Worm (Caenorhabditis elegans): Measurements from ENCODE around the gene ragc-1.

ragc-1 gene

DNA sequence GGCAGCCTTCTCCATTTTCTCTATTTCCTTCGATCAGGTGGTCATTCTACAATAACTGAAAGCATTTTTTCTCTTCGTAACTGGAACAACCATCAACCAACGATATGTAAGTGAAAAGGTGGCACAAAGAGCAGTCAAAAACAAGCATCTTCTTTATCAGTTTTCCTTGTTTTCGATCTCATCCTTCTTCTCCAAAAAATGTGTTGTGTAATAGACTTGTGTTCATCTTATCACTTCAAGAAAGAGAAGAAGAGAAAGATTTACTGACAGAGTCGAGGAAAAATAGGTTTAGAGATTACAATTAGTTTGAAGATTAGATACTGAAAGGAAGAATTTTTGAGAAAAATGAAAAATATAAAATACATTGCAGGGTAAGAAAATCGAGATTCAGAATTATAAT lies 40.6 kb upstream of the ragc-1 start:
- no peak for TF ChIP-seq T23F11.4 (GFP tag; optimal IDR thresholded peaks at IDR 0.05)
- peak; percentile 17 for TF ChIP-seq elt-2 (tag; optimal IDR thresholded peaks at IDR 0.05)

DNA sequence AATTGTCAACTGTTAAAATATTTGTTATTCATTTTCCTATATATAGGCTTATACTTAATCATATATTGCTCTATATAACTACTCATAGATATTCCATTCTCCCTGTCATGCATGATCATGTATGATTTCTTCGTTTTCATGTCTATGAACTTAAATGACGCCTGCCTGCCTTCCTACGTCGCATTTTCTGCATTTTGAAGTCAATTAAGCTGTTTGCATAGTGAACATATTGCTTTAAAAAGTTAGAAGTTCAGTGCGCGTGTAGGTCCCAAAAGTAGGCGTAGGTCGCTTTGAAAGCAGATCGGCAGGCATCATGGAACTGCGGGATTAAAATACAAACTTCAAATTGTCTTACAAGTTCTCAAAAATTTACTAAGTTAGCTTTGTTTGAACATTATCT lies 40.0 kb upstream of the ragc-1 start:
- TF ChIP-seq K02D7.2 (tag; optimal IDR thresholded peaks at IDR 0.05) (no peak), hlh-15 (tag; optimal IDR thresholded peaks at IDR 0.05) (no peak)

DNA sequence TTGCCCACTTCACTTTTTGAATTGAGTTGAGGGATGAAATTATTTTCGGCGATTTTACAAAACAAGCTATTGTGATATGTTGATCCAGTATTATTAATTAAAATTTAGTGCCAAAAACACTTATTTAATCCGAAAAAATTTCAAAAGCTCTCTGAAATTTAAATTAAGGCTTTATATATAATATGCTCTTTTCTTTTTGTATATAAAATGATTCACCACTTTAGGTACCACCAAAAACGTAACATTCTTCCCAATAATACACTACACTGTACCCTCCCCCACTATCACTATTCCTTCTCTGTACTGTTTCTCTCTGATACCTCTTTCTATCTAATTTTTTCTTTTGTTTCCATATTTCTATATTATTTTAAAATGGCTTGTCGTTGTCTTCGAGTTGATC lies 39.1 kb upstream of the ragc-1 start, which contains the start of gene prx-2:
Gene prx-2, plus strand, starts transcription at position 301 of the 400 bp plus-strand sequence.
- TF ChIP-seq nhr-11 (tag; optimal IDR thresholded peaks at IDR 0.05) (no peak), pha-4 (tag; optimal IDR thresholded peaks at IDR 0.05) (no peak), hlh-8 (tag; optimal IDR thresholded peaks at IDR 0.05) (no peak), ama-1 (optimal IDR thresholded peaks at IDR 0.05) (no peak), nfya-1 (tag; optimal IDR thresholded peaks at IDR 0.05) (no peak), ttx-3 (tag; optimal IDR thresholded peaks at IDR 0.05) (no peak), pat-9 (tag; optimal IDR thresholded peaks at IDR 0.05) (no peak), sox-4 (tag; optimal IDR thresholded peaks at IDR 0.05) (no peak), sdc-2 (tag; optimal IDR thresholded peaks at IDR 0.05) (no peak), odd-2 (tag; optimal IDR thresholded peaks at IDR 0.05) (no peak), C38D4.7 (GFP tag; optimal IDR thresholded peaks at IDR 0.05) (no peak), unc-55 (GFP tag; optimal IDR thresholded peaks at IDR 0.05) (no peak), fkh-10 (GFP tag; optimal IDR thresholded peaks at IDR 0.05) (no peak), madf-2 (tag; optimal IDR thresholded peaks at IDR 0.05) (no peak)

DNA sequence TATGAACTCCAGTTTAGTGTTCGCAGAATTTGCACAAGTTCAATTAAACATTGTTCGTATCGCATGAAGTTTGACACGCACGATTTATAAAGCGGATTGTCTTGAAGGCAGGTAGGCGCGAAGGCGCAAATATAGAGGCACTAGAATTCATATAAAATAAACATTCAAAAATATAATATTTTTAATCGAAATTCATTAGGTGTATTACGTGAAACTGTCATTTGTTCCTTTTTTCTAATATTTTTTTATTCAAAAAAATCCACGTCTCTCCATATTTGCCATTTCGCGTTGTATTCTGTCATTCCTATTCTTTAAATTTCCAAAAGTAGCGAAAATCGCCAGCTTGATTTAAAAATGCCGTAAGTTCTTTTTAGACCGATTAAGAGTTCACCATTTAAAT lies 37.1 kb upstream of the ragc-1 start, which contains the start of gene ZK809.1:
Gene ZK809.1, plus strand, starts transcription at position 301 of the 400 bp plus-strand sequence.
- TF ChIP-seq ceh-31 (tag; optimal IDR thresholded peaks at IDR 0.05), result no peak
- TF ChIP-seq che-1 (tag; optimal IDR thresholded peaks at IDR 0.05), result no peak
- no peak for TF ChIP-seq ref-2 (tag; optimal IDR thresholded peaks at IDR 0.05)
- no peak for TF ChIP-seq tbx-7 (tag; optimal IDR thresholded peaks at IDR 0.05)
- TF ChIP-seq ama-1 (optimal IDR thresholded peaks at IDR 0.05), result no peak
- no peak for TF ChIP-seq ahr-1 (tag; optimal IDR thresholded peaks at IDR 0.05)
- TF ChIP-seq sdc-2 (tag; optimal IDR thresholded peaks at IDR 0.05), result no peak
- TF ChIP-seq nhr-11 (tag; optimal IDR thresholded peaks at IDR 0.05), result no peak
- no peak for TF ChIP-seq pax-1 (tag; optimal IDR thresholded peaks at IDR 0.05)
- no peak for TF ChIP-seq unc-55 (GFP tag; optimal IDR thresholded peaks at IDR 0.05)
- no peak for TF ChIP-seq pha-4 (tag; optimal IDR thresholded peaks at IDR 0.05)
- TF ChIP-seq elt-2 (tag; optimal IDR thresholded peaks at IDR 0.05), result no peak
- TF ChIP-seq ceh-19 (GFP tag; optimal IDR thresholded peaks at IDR 0.05), result no peak
- TF ChIP-seq ceh-2 (tag; optimal IDR thresholded peaks at IDR 0.05), result no peak
- TF ChIP-seq ceh-18 (tag; optimal IDR thresholded peaks at IDR 0.05), result no peak
- TF ChIP-seq nhr-232 (tag; optimal IDR thresholded peaks at IDR 0.05), result no peak
- no peak for TF ChIP-seq elt-4 (tag; optimal IDR thresholded peaks at IDR 0.05)
- TF ChIP-seq K02D7.2 (tag; optimal IDR thresholded peaks at IDR 0.05), result no peak
- TF ChIP-seq F13H6.1 (tag; optimal IDR thresholded peaks at IDR 0.05), result no peak
- TF ChIP-seq rnt-1 (tag; optimal IDR thresholded peaks at IDR 0.05), result no peak

DNA sequence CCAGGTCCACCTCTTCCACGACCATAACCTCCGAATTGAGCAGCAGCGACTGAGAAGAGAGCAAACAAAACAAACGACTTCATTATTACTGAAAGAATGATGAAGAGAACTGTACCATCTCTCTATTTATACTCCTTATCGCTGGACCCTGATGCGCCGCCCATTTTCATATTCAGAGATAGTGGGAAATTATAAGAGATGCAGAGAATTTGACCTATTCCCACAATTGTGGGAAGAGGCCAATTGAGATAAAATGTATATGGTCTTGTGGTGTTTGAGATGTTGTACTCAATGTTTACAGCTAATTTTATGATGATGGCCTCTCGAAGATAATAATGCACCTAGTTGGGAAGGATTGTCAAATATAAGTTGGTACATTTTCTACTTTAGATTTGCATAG lies 36.2 kb upstream of the ragc-1 start, which contains the start of gene ttr-50:
Gene ttr-50, minus strand, starts transcription at position 101 of the 400 bp plus-strand sequence.
- no peak for TF ChIP-seq ceh-30 (tag; optimal IDR thresholded peaks at IDR 0.05)
- TF ChIP-seq elt-2 (tag; optimal IDR thresholded peaks at IDR 0.05), result peak; percentile 71

DNA sequence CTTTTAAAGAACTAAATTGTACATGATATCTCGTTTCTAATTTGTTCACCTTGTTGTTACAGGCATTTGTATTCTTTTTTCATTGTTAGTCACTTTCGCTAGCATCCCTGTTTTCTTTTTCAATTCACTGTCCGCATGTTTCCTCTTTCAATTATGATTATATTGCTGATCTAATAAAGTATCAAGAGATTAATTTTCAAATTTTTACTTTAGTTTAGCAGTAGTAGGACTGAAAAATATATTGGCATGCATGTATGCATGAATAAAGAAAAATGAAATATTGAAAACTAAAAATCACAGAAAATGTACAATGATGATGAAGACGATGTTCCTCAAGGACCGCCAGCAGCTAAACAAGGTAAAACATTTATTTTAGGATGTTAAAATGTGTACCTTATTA lies 33.3 kb upstream of the ragc-1 start, which contains the start of gene rbm-17:
Gene rbm-17, plus strand, starts transcription at position 301 of the 400 bp plus-strand sequence.
- TF ChIP-seq unc-42 (tag; optimal IDR thresholded peaks at IDR 0.05) (no peak), ceh-18 (tag; optimal IDR thresholded peaks at IDR 0.05) (no peak), unc-3 (GFP tag; conservative IDR thresholded peaks at IDR 0.05) (no peak), unc-3 (tag; optimal IDR thresholded peaks at IDR 0.05) (no peak), K09A11.1 (tag; optimal IDR thresholded peaks at IDR 0.05; ENCODE audit: insufficient read depth) (no peak), lim-6 (tag; optimal IDR thresholded peaks at IDR 0.05) (no peak), unc-86 (tag; optimal IDR thresholded peaks at IDR 0.05) (no peak), zip-5 (tag; optimal IDR thresholded peaks at IDR 0.05) (no peak)

Data from whole organism, late embryonic.